Worm (Caenorhabditis elegans): ENCODE data around the gene cdr-6.
"Not testable (repeated sequence)": the region's sequence is repeated elsewhere in the genome, so short reads cannot be mapped to it uniquely, and the experiment has no call there.

cdr-6 gene

DNA sequence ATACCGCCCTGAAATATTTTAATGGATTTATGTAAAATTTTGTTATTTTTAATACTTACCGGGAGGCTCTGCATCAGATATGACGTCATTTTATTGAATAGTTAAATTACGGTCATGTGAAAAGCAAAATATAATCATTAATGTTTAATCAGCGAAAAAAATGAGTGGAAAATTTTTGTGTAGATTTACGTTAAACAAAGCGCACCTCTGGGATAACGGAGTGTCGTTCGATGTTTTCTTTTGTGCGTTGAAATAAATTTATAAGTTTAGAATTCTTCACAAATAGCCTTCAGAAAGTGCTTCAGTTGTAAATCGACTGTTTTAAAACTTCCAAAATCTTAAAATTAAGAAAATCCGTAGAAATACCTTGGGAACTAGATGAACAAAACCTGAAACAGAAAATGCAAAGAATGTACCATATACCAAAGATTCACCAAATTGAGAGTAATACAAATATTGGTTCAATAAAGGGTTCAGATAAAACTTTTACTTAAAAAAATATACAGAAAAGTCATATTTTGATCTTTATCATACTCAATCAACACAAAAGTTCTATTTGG is 12.7 kb downstream of the cdr-6 start, which contains the start of the genes K01D12.20 and miga-1:
Gene K01D12.20 (minus strand): TSS at position 138 of the 560 bp plus-strand sequence.
Gene miga-1 (minus strand): TSS at position 183 of the 560 bp plus-strand sequence.
- no peak for TF ChIP-seq him-1 (tag; optimal IDR thresholded peaks at IDR 0.05)

- TF ChIP-seq W03F9.2 (tag; optimal IDR thresholded peaks at IDR 0.05) (no peak), him-1 (tag; optimal IDR thresholded peaks at IDR 0.05) (no peak), dao-5 (tag; optimal IDR thresholded peaks at IDR 0.05) (no peak)
Observed at ce11 chrV:12397545-12397944, 16.0 kb downstream of the cdr-6 start, which contains the start of gene K01D12.5. Gene K01D12.5 (plus strand): TSS chrV:12397845.

ce11 chrV:12395699-12396098 is 17.8 kb downstream of the cdr-6 start, which contains the start of gene twk-14:
Gene twk-14 (minus strand): TSS chrV:12395706.
- TF ChIP-seq W03F9.2 (tag; optimal IDR thresholded peaks at IDR 0.05) (no peak), dao-5 (tag; optimal IDR thresholded peaks at IDR 0.05) (no peak), him-1 (tag; optimal IDR thresholded peaks at IDR 0.05) (no peak)

DNA sequence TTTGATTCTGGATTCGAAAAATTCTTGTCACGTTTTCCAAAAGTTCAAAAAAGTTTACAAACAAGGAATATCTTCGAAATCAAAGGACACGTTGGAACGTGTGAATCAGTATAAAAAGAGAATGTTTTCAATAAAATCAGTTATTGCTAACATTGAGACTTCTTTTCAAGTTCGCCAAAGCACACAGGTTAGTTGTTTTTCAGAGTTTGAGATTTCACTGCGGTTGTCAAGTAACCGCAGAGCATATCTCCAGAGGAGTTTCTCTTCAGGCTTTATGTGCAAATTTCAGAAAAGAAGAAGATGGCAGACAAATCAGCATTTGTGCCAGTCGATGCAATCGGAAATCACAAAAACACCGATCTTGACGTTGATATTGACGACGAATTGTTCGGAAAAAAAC is 27.3 kb downstream of the cdr-6 start, which contains the start of gene K01D12.15:
Gene K01D12.15 (plus strand): TSS at position 301 of the 400 bp plus-strand sequence.
- TF ChIP-seq W03F9.2 (tag; optimal IDR thresholded peaks at IDR 0.05) = no peak
- TF ChIP-seq dao-5 (tag; optimal IDR thresholded peaks at IDR 0.05) = no peak
- TF ChIP-seq him-1 (tag; optimal IDR thresholded peaks at IDR 0.05) = no peak

DNA sequence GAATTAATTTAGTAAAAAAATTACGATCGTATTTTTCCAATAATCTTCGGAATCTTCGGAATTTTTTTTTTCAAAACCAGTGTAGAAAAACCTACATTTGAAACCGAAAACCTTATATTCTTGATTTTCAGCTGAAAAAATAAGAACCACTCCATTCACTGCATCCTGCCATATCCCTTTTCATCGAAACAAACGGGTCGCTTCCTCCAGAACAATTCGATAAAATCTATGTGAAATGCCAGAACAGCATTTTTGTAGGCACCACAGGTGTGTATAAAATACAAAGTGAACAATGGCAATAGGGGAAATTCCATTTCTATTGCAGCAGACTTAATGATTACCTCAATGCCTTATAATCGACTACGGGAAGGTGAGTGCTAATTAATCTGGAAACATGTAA is 36.2 kb downstream of the cdr-6 start, which contains the start of gene K01D12.1:
Gene K01D12.1 (plus strand): TSS at position 301 of the 400 bp plus-strand sequence.
- no peak for TF ChIP-seq him-1 (tag; optimal IDR thresholded peaks at IDR 0.05)
- TF ChIP-seq W03F9.2 (tag; optimal IDR thresholded peaks at IDR 0.05) = no peak
- no peak for TF ChIP-seq dao-5 (tag; optimal IDR thresholded peaks at IDR 0.05)

DNA sequence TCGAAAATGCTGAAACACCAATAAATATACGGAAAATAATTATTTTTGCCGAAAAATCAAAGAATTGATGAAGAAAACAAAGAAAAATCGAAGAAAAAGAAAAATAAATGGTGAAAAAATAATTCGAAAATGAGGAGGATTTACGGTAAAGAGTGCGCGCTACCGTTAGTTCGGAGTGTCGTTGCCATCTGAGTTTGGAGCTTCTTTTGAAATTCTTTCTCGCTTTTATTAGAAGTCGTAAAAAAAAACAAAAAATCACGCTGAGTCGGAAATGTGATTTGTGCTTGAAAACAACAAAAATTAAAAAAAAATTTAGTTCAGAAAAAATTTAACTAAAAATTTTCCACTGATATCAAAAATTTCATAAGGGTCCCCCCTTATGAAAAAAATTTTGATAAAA is 39.2 kb downstream of the cdr-6 start, which contains the start of gene F23H12.10:
Gene F23H12.10 (minus strand): TSS at position 12 of the 400 bp plus-strand sequence.
- not testable (repeated sequence) for TF ChIP-seq W03F9.2, dao-5, him-1 (tag; optimal IDR thresholded peaks at IDR 0.05)

ce11 chrV:12371386-12371785 is 42.1 kb downstream of the cdr-6 start, which contains the start of gene F23H12.7:
Gene F23H12.7 (plus strand): TSS chrV:12371686.
- TF ChIP-seq dao-5 (tag; optimal IDR thresholded peaks at IDR 0.05) (no peak), him-1 (tag; optimal IDR thresholded peaks at IDR 0.05) (no peak), W03F9.2 (tag; optimal IDR thresholded peaks at IDR 0.05) (no peak)

DNA sequence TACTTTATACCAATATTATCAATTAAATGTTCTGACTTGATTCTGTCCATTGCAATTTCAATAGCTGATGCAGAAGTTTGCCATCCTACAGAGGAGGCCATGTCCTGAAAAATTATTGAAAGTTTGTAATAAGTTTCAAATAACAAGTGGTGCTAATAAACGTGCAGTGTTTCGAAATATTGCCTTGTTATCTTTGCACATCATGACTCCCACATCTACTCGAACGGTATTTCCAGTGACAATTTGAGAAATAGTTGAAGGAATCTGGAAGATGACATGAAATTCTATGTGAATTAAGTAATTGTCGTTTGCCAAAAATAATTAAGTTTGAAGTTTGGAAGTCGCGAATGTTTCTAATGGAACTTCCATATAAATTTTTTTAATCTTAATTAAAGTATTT is 44.1 kb downstream of the cdr-6 start, which contains the start of gene gcy-13:
Gene gcy-13 (minus strand): TSS at position 101 of the 400 bp plus-strand sequence.
- TF ChIP-seq W03F9.2 (tag; optimal IDR thresholded peaks at IDR 0.05) (no peak), dao-5 (tag; optimal IDR thresholded peaks at IDR 0.05) (no peak), him-1 (tag; optimal IDR thresholded peaks at IDR 0.05) (no peak)

ce11 chrV:12365104-12365503 is 48.4 kb downstream of the cdr-6 start, which contains the start of gene fipr-2:
Gene fipr-2 (plus strand): TSS chrV:12365348.
- no peak for TF ChIP-seq him-1 (tag; optimal IDR thresholded peaks at IDR 0.05)

Measured in whole organism, L4/young adult.